Fruit fly (Drosophila melanogaster) whole organism, wandering third instar larva: ENCODE results near the gene CG4598.

Experiments
- Hnf4 ChIP-seq: fragments of 200-800 bp; sonication (Bioruptor generic); optimal IDR thresholded peaks from 2 replicates; lab custom pipeline; 2016; ENCODE audit warnings: missing biosample characterization, mild to moderate bottlenecking, missing genetic modification characterization
- h ChIP-seq: fragments of 200-800 bp; sonication (Bioruptor generic); optimal IDR thresholded peaks from 3 replicates; lab custom pipeline; 2016; ENCODE audit warnings: missing biosample characterization, mild to moderate bottlenecking, missing genetic modification characterization
- sv ChIP-seq: fragments of 200-800 bp; sonication (Bioruptor generic); optimal IDR thresholded peaks from 3 replicates; lab custom pipeline; 2016; ENCODE audit warnings: missing biosample characterization, missing genetic modification characterization

DNA sequence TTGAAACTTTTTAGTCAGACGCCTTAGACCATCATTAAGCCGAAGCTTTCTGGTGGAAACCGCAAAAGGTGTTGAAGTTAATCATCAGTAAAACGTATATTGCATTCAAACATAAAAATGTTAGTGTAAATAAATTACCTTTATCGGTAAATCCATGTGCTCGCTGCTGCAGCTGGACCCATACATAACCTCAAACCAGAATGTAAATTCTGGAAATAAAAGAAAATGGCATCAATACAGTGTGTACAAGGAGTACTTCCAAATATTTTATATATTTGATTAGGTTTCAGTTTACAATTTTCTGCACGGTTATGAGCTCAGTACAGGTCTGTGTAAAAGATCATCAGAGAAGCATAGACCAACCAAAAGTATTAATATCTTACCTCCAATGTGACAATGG is 24.2 kb upstream of the CG4598 start:
- TF ChIP-seq sv (GFP tag; lab: Kevin White, UChicago) = no peak
- TF ChIP-seq Hnf4 (GFP tag; lab: Kevin White, UChicago) = no peak
- no peak for TF ChIP-seq h
